Worm (Caenorhabditis elegans) whole organism, mixed stage, embryonic: ENCODE measurements around the gene ZC374.2.

Source experiments
- bed-3 ChIP-seq: fragments of 200-800 bp; sonication (Bioruptor generic); optimal IDR thresholded peaks from 3 replicates; lab custom pipeline; 2018; ENCODE audit warnings: mild to moderate bottlenecking, missing genetic modification characterization, moderate library complexity, missing compliant biosample characterization
- ceh-39 ChIP-seq: fragments of 150-350 bp; optimal IDR thresholded peaks from 2 replicates; lab custom pipeline; 2014; ENCODE audit warnings: missing biosample characterization, missing genetic modification characterization
- ceh-43 ChIP-seq: fragments of 200-800 bp; sonication (Bioruptor generic); optimal IDR thresholded peaks from 2 replicates; lab custom pipeline; 2018; ENCODE audit warnings: mild to moderate bottlenecking, missing genetic modification characterization, moderate library complexity, missing compliant biosample characterization
- cnd-1 ChIP-seq: fragments of 200-800 bp; sonication (Bioruptor generic); optimal IDR thresholded peaks from 2 replicates; lab custom pipeline; 2018; ENCODE audit warnings: mild to moderate bottlenecking, missing genetic modification characterization, missing compliant biosample characterization
- elt-3 ChIP-seq: fragments of 150-350 bp; optimal IDR thresholded peaks from 2 replicates; lab custom pipeline; 2014; ENCODE audit warnings: missing biosample characterization, missing genetic modification characterization
- ham-2 ChIP-seq: fragments of 200-800 bp; sonication (Bioruptor generic); optimal IDR thresholded peaks from 2 replicates; lab custom pipeline; 2018; ENCODE audit warnings: mild to moderate bottlenecking, missing genetic modification characterization, missing compliant biosample characterization
- mep-1 ChIP-seq: fragments of 150-350 bp; optimal IDR thresholded peaks from 2 replicates; lab custom pipeline; 2017; ENCODE audit warnings: missing biosample characterization, missing genetic modification reagents, missing genetic modification characterization, inconsistent platforms

- TF ChIP-seq cnd-1 (no peak), mep-1 (no peak), elt-3 (tag; lab: Kevin White, UChicago) (no peak), ham-2 (GFP tag; lab: Kevin White, UChicago) (no peak), ceh-43 (GFP tag; lab: Kevin White, UChicago) (no peak), bed-3 (GFP tag; lab: Kevin White, UChicago) (no peak), ceh-39 (tag; lab: Kevin White, UChicago) (no peak)
Observed at ce11 chrX:10076334-10076733, 29.1 kb upstream of the ZC374.2 start.
